Fruit fly (Drosophila melanogaster) whole organism: Measurements from ENCODE around the gene CG10947.
"Not testable (repeated sequence)": the region's sequence is repeated elsewhere in the genome, so short reads cannot be mapped to it uniquely, and the experiment has no call there.

ENCODE experiments used
- CG8478 ChIP-seq: fragments of >200 bp; optimal IDR thresholded peaks from 2 replicates; lab custom pipeline; 2018; ENCODE audit warnings: inconsistent platforms
- Dll ChIP-seq: fragments of >200 bp; optimal IDR thresholded peaks from 2 replicates; lab custom pipeline; 2017
- EcR ChIP-seq, 2 experiments: fragments of >200 bp; optimal IDR thresholded peaks; 2 replicates each; lab custom pipeline; 2017; ENCODE audit warnings: missing biosample characterization in 2 of 2, missing genetic modification characterization in 2 of 2, missing genetic modification reagents in 2 of 2
- pan ChIP-seq: fragments of >200 bp; optimal IDR thresholded peaks from 2 replicates; lab custom pipeline; 2017
- psq ChIP-seq: fragments of >200 bp; optimal IDR thresholded peaks from 2 replicates; lab custom pipeline; 2017
- usp ChIP-seq: fragments of >200 bp; optimal IDR thresholded peaks from 2 replicates; lab custom pipeline; 2017; ENCODE audit warnings: missing biosample characterization, missing genetic modification characterization, mixed read lengths

- TF ChIP-seq pan (lab: Kevin White, UChicago); EcR (GFP tag; optimal IDR thresholded peaks at IDR 0.05; lab: Kevin White, UChicago); psq; Dll (lab: Kevin White, UChicago); usp (GFP tag; lab: Kevin White, UChicago); CG8478 (lab: Kevin White, UChicago): not testable (repeated sequence)
Observed at dm6 chr2L:20449864-20450263, 35.3 kb upstream of the CG10947 start, which contains the start of the genes CG31683 and CG31687.
